Worm (Caenorhabditis elegans) whole organism, early embryonic: ENCODE results near the gene imp-2.

Experiments
- B0310.2 ChIP-seq: sonication (generic microtip); optimal IDR thresholded peaks from 2 replicates; lab custom pipeline; 2016; ENCODE audit warnings: mild to moderate bottlenecking, missing genetic modification characterization, missing compliant biosample characterization
- aly-1 ChIP-seq: sonication (generic microtip); optimal IDR thresholded peaks from 2 replicates; lab custom pipeline; 2016; ENCODE audit warnings: missing genetic modification characterization, missing compliant biosample characterization
- ama-1 ChIP-seq: fragments of 150-350 bp; optimal IDR thresholded peaks from 2 replicates; lab custom pipeline; 2014
- ceh-13 ChIP-seq: fragments of 200-800 bp; sonication (Bioruptor generic); optimal IDR thresholded peaks from 2 replicates; lab custom pipeline; 2018; ENCODE audit warnings: mild to moderate bottlenecking, missing genetic modification characterization, missing compliant biosample characterization
- ets-7 ChIP-seq: sonication (generic microtip); optimal IDR thresholded peaks from 2 replicates; lab custom pipeline; 2016; ENCODE audit warnings: missing genotype, missing genetic modification characterization, missing compliant biosample characterization
- flt-1 ChIP-seq: fragments of 200-800 bp; sonication (Bioruptor generic); IDR thresholded peaks from 2 replicates; pipeline ENCODE4 v1.3.6; 2022; ENCODE audit warnings: missing genetic modification characterization, missing compliant biosample characterization
- hmbx-1 ChIP-seq: sonication (generic microtip); optimal IDR thresholded peaks from 2 replicates; lab custom pipeline; 2016; ENCODE audit warnings: mild to moderate bottlenecking, missing genetic modification characterization, missing compliant biosample characterization
- hmg-4 ChIP-seq: fragments of 200-800 bp; sonication (Bioruptor generic); optimal IDR thresholded peaks from 2 replicates; lab custom pipeline; 2018; ENCODE audit warnings: mild to moderate bottlenecking, missing genetic modification characterization, missing compliant biosample characterization
- hnd-1 ChIP-seq: sonication (generic microtip); optimal IDR thresholded peaks from 2 replicates; lab custom pipeline; 2016; ENCODE audit warnings: missing genetic modification characterization, missing compliant biosample characterization
- sea-1 ChIP-seq: fragments of 200-800 bp; sonication (Bioruptor generic); conservative IDR thresholded peaks from 2 replicates; pipeline ENCODE4 v1.3.6; 2022; ENCODE audit warnings: missing genetic modification characterization, missing compliant biosample characterization
- tbx-11 ChIP-seq: fragments of 200-800 bp; sonication (Bioruptor generic); IDR thresholded peaks from 2 replicates; pipeline ENCODE4 v1.3.6; 2022; ENCODE audit warnings: missing genetic modification characterization, missing compliant biosample characterization
- tbx-37 ChIP-seq: fragments of 200-800 bp; sonication (Bioruptor generic); conservative IDR thresholded peaks from 2 replicates; pipeline ENCODE4 v1.3.6; 2022; ENCODE audit warnings: missing genetic modification reagents, missing genetic modification characterization, missing compliant biosample characterization
- tra-4 ChIP-seq: sonication (generic microtip); optimal IDR thresholded peaks from 2 replicates; lab custom pipeline; 2017; ENCODE audit warnings: missing genetic modification characterization, missing compliant biosample characterization

ce11 chrIV:11148788-11149366, 30.2 kb upstream of the imp-2 start:
- TF ChIP-seq hmbx-1 (tag; lab: Kevin White, UChicago), result no peak
- no peak for TF ChIP-seq ama-1 (lab: Kevin White, UChicago)
- TF ChIP-seq ceh-13 (GFP tag; lab: Kevin White, UChicago), result no peak
- TF ChIP-seq tbx-37, result no peak
- no peak for TF ChIP-seq hnd-1 (tag; lab: Kevin White, UChicago)
- TF ChIP-seq hmg-4, result peak; percentile 31
- no peak for TF ChIP-seq B0310.2 (tag; lab: Kevin White, UChicago)
- TF ChIP-seq tbx-11 (GFP tag; lab: Robert Waterston, UW), result no peak
- no peak for TF ChIP-seq tra-4 (tag; lab: Kevin White, UChicago)
- no peak for TF ChIP-seq flt-1 (GFP tag; lab: Robert Waterston, UW)
- no peak for TF ChIP-seq sea-1
- no peak for TF ChIP-seq aly-1 (tag; lab: Kevin White, UChicago)
- no peak for TF ChIP-seq ets-7
